Worm (Caenorhabditis elegans) whole organism, late embryonic: ENCODE measurements around the gene dnj-2.

Experiments
- C08G9.2 ChIP-seq: sonication (generic microtip); optimal IDR thresholded peaks from 2 replicates; lab custom pipeline; 2016; ENCODE audit warnings: mild to moderate bottlenecking, missing genetic modification characterization, moderate library complexity, missing compliant biosample characterization
- ceh-18 ChIP-seq: sonication (generic microtip); optimal IDR thresholded peaks from 2 replicates; lab custom pipeline; 2016; ENCODE audit warnings: missing genetic modification characterization, missing compliant biosample characterization
- che-1 ChIP-seq: sonication (generic microtip); optimal IDR thresholded peaks from 2 replicates; lab custom pipeline; 2016; ENCODE audit warnings: mild to moderate bottlenecking, missing genetic modification characterization, missing compliant biosample characterization
- dve-1 ChIP-seq: sonication (generic microtip); optimal IDR thresholded peaks from 2 replicates; lab custom pipeline; 2017; ENCODE audit warnings: antibody characterized with exemption, mild to moderate bottlenecking, missing genetic modification characterization, missing compliant biosample characterization
- hlh-13 ChIP-seq: fragments of 200-800 bp; sonication (Bioruptor generic); optimal IDR thresholded peaks from 2 replicates; lab custom pipeline; 2018; ENCODE audit warnings: mild to moderate bottlenecking, missing genetic modification characterization, missing compliant biosample characterization
- pha-4 ChIP-seq: fragments of 150-350 bp; optimal IDR thresholded peaks from 2 replicates; lab custom pipeline; 2018; ENCODE audit warnings: missing biosample characterization, missing genetic modification reagents, missing genetic modification characterization
- tbx-7 ChIP-seq: sonication (generic microtip); optimal IDR thresholded peaks from 2 replicates; lab custom pipeline; 2016; ENCODE audit warnings: missing genotype, missing genetic modification characterization, missing compliant biosample characterization
- ttx-3 ChIP-seq: sonication (generic microtip); optimal IDR thresholded peaks from 2 replicates; lab custom pipeline; 2016; ENCODE audit warnings: missing genetic modification reagents, missing genetic modification characterization, missing compliant biosample characterization

ce11 chrIV:11310624-11311023, 3.2 kb downstream of the dnj-2 start, which contains the start of gene znf-207:
- TF ChIP-seq tbx-7 (tag; lab: Kevin White, UChicago): peak; percentile 4
- TF ChIP-seq C08G9.2: no peak
- peak; percentile 27 for TF ChIP-seq ceh-18
- TF ChIP-seq pha-4 (tag; lab: Kevin White, UChicago): no peak
- TF ChIP-seq dve-1 (tag; lab: Kevin White, UChicago): no peak
- TF ChIP-seq ttx-3: peak; percentile 23
- peak; percentile 33 for TF ChIP-seq che-1
- TF ChIP-seq hlh-13 (GFP tag; lab: Kevin White, UChicago): no peak
